Fruit fly (Drosophila melanogaster) whole organism, embryonic: ENCODE data around the gene unk.

ENCODE experiments used
- CG17612 ChIP-seq: fragments of 200-800 bp; sonication (Bioruptor generic); IDR thresholded peaks from 2 replicates; pipeline ENCODE4 v1.3.6; 2022; ENCODE audit warnings: missing biosample characterization, missing genetic modification characterization
- CG18619 ChIP-seq: fragments of 200-800 bp; sonication (Bioruptor generic); optimal IDR thresholded peaks from 3 replicates; lab custom pipeline; 2017; ENCODE audit warnings: missing biosample characterization, mild to moderate bottlenecking, missing genetic modification characterization
- Sin3A ChIP-seq: fragments of >200 bp; optimal IDR thresholded peaks from 2 replicates; lab custom pipeline; 2018
- Xrp1 ChIP-seq: fragments of 200-800 bp; sonication (Bioruptor generic); IDR thresholded peaks from 2 replicates; pipeline ENCODE4 v1.3.6; 2022; ENCODE audit warnings: missing biosample characterization, missing genetic modification characterization
- sqz ChIP-seq: fragments of 200-800 bp; sonication (Bioruptor generic); optimal IDR thresholded peaks from 3 replicates; lab custom pipeline; 2018; ENCODE audit warnings: missing biosample characterization, mild to moderate bottlenecking, missing genetic modification characterization

- no peak for TF ChIP-seq CG18619 (GFP tag; lab: Kevin White, UChicago)
- no peak for TF ChIP-seq sqz (GFP tag; lab: Kevin White, UChicago)
- TF ChIP-seq CG17612 (GFP tag; lab: Robert Waterston, UW): no peak
- no peak for TF ChIP-seq Xrp1 (GFP tag; lab: Robert Waterston, UW)
- no peak for TF ChIP-seq Sin3A (lab: Kevin White, UChicago)
These were observed 26.2 kb downstream of the unk start for dm6 chr3R:23131341-23131884.
